Worm (Caenorhabditis elegans): ENCODE measurements around the gene E02H1.1.

DNA sequence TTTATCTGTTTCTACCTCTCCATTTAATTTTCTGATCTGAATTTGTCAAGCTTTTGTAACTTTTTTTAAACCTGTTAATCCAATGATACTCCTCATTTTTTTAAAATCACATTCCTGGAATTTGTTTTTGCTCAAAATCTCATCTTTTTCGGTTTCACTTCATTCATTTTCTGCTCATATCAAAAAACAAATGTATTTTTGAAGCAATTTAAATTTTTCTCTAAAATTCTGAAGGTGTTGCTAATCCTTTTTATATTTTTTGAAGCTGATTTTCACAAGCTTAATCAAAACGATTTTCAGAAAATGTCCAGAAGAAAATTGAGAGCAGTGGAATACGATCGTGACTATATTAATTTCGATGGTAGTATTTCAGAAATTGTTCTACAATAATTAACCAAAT lies 4.0 kb upstream of the E02H1.1 start, which contains the start of gene E02H1.5:
- TF ChIP-seq bed-3 (GFP tag; optimal IDR thresholded peaks at IDR 0.05) (no peak), snpc-4 (tag; optimal IDR thresholded peaks at IDR 0.05) (no peak), nhr-237 (tag; optimal IDR thresholded peaks at IDR 0.05) (no peak)

Measured in whole organism, mixed stage, embryonic.